Fruit fly (Drosophila melanogaster) whole organism, pupa: ENCODE results near the gene CG33648.

Experiments used
- CG10348 ChIP-seq: fragments of 200-800 bp; sonication (Bioruptor generic); IDR thresholded peaks from 2 replicates; pipeline ENCODE4 v1.3.6; 2022; ENCODE audit warnings: missing biosample characterization, missing genetic modification characterization
- CG12605 ChIP-seq: fragments of 200-800 bp; sonication (Bioruptor generic); IDR thresholded peaks from 2 replicates; pipeline ENCODE4 v1.3.6; 2022; ENCODE audit warnings: missing biosample characterization, missing genetic modification characterization
- CG13204 ChIP-seq: fragments of 200-800 bp; sonication (Bioruptor generic); optimal IDR thresholded peaks from 2 replicates; lab custom pipeline; 2018; ENCODE audit warnings: missing biosample characterization, mild to moderate bottlenecking, missing genetic modification characterization, moderate library complexity
- CG14655 ChIP-seq: fragments of 200-800 bp; sonication (Bioruptor generic); optimal IDR thresholded peaks from 3 replicates; lab custom pipeline; 2017; ENCODE audit warnings: mild to moderate bottlenecking, missing biosample characterization, missing genetic modification reagents, missing genetic modification characterization
- CG15710 ChIP-seq: fragments of 200-800 bp; sonication (Bioruptor generic); optimal IDR thresholded peaks from 2 replicates; lab custom pipeline; 2018; ENCODE audit warnings: missing biosample characterization, mild to moderate bottlenecking, missing genetic modification characterization, moderate library complexity
- CG17806 ChIP-seq: fragments of 200-800 bp; sonication (Bioruptor generic); optimal IDR thresholded peaks from 2 replicates; lab custom pipeline; 2018; ENCODE audit warnings: missing biosample characterization, mild to moderate bottlenecking, missing genetic modification characterization, moderate library complexity
- CG32121 ChIP-seq: fragments of 200-800 bp; sonication (Bioruptor generic); IDR thresholded peaks from 2 replicates; pipeline ENCODE4 v1.3.6; 2022; ENCODE audit warnings: missing biosample characterization, missing genetic modification characterization
- CG34367 ChIP-seq: fragments of 200-800 bp; sonication (Bioruptor generic); optimal IDR thresholded peaks from 2 replicates; lab custom pipeline; 2018; ENCODE audit warnings: missing biosample characterization, mild to moderate bottlenecking, missing genetic modification characterization
- CG4496 ChIP-seq: fragments of 200-800 bp; sonication (Bioruptor generic); IDR thresholded peaks from 3 replicates; pipeline ENCODE4 v1.3.6; 2022; ENCODE audit warnings: missing biosample characterization, missing genetic modification characterization
- CG8159 ChIP-seq: fragments of 200-800 bp; sonication (Bioruptor generic); optimal IDR thresholded peaks from 3 replicates; lab custom pipeline; 2018; ENCODE audit warnings: missing biosample characterization, mild to moderate bottlenecking, missing genetic modification characterization, moderate library complexity
- CG8301 ChIP-seq: fragments of 200-800 bp; sonication (Bioruptor generic); optimal IDR thresholded peaks from 2 replicates; lab custom pipeline; 2018; ENCODE audit warnings: missing biosample characterization, mild to moderate bottlenecking, missing genetic modification characterization
- CG9948 ChIP-seq: fragments of 200-800 bp; sonication (Bioruptor generic); optimal IDR thresholded peaks from 2 replicates; lab custom pipeline; 2018; ENCODE audit warnings: missing biosample characterization, mild to moderate bottlenecking, missing genetic modification characterization, moderate library complexity
- D1 ChIP-seq: fragments of 200-800 bp; sonication (Bioruptor generic); optimal IDR thresholded peaks from 2 replicates; lab custom pipeline; 2018; ENCODE audit warnings: missing biosample characterization, mild to moderate bottlenecking, missing genetic modification characterization, moderate library complexity
- EcR ChIP-seq: fragments of 200-800 bp; sonication (Bioruptor generic); optimal IDR thresholded peaks from 3 replicates; lab custom pipeline; 2019; ENCODE audit warnings: missing biosample characterization, missing genetic modification characterization, mild to moderate bottlenecking, moderate library complexity, missing genetic modification reagents
- Ets98B ChIP-seq: fragments of 200-800 bp; sonication (Bioruptor generic); IDR thresholded peaks from 2 replicates; pipeline ENCODE4 v1.3.6; 2022; ENCODE audit warnings: missing biosample characterization, missing genetic modification characterization
- Pif1A ChIP-seq: fragments of 200-800 bp; sonication (Bioruptor generic); optimal IDR thresholded peaks from 3 replicates; lab custom pipeline; 2016; ENCODE audit warnings: missing biosample characterization, missing genetic modification characterization
- Pif1B ChIP-seq: fragments of 200-800 bp; sonication (Bioruptor generic); optimal IDR thresholded peaks from 3 replicates; lab custom pipeline; 2016; ENCODE audit warnings: missing biosample characterization, missing genetic modification characterization
- Snoo ChIP-seq: fragments of 200-800 bp; sonication (Bioruptor generic); optimal IDR thresholded peaks from 3 replicates; lab custom pipeline; 2017; ENCODE audit warnings: missing biosample characterization, mild to moderate bottlenecking, missing genetic modification characterization, inconsistent platforms
- fd96Ca ChIP-seq: fragments of 200-800 bp; sonication (Bioruptor generic); IDR thresholded peaks from 3 replicates; pipeline ENCODE4 v1.3.6; 2022; ENCODE audit warnings: missing biosample characterization, missing genetic modification characterization
- gl ChIP-seq: fragments of 200-800 bp; sonication (Bioruptor generic); optimal IDR thresholded peaks from 2 replicates; lab custom pipeline; 2018; ENCODE audit warnings: missing biosample characterization, mild to moderate bottlenecking, missing genetic modification characterization
- rn ChIP-seq: fragments of 200-800 bp; sonication (Bioruptor generic); IDR thresholded peaks from 2 replicates; pipeline ENCODE4 v1.3.6; 2022; ENCODE audit warnings: missing biosample characterization, missing genetic modification characterization

The CG33648 gene

DNA sequence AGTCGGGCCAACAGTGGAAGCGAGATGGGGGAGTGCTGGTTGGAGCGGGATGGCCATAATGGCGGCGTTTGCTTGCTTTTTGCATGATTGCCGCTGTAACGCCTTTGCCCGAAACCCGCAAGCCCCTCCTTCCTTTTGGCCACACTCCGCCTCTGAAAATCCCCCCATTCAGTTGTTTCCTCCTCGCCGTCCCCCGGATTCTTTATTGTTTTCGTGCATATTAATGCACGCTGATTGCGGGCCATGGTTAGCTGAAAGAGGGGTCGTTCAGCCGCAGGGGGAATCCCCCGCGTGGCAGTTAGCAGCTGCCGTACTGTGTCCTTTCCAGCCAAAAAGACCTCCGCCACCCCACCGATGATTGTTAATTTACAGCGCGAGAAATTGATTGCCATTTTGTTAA, 28.7 kb downstream of the CG33648 start:
- TF ChIP-seq fd96Ca (GFP tag; lab: Robert Waterston, UW) (0 out of 3 replicates have a peak, but pooled peaks have one; percentile 28), EcR (GFP tag; lab: Kevin White, UChicago) (no peak)

DNA sequence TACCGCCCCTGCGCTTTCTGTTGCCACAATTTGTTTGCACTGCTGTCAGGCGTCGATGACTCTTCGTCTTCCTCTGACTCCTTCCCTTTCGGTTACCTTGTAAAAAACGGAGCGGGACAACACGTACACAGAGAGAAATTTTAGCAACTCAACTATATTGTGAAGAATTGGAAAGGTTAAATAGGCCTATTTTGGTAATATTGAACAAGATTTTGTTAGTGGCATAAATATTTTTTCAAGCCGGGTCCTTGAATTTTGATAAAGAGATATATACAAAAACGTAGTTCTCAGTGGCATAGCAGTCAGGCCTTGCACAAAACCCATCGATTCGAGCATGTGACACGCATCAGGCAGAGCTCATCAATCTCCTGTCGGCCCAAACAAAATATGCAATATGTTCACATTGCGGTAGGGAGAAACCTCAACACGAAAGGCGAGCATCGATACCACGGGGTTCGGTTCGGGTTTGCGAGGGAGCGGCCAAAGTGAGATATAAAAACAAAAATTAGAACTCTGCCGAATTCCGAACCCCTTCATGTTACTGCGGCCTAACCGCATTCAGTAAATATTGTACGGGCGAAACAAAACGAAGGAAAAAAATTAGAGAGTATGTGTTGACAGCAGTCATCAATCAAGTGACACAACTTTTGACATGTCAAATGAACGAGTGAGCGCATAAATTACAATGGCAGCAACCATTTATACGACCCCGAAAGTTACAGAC, 29.9 kb downstream of the CG33648 start:
- TF ChIP-seq Pif1A (GFP tag; lab: Kevin White, UChicago) (peak; percentile 68), Pif1B (GFP tag; lab: Kevin White, UChicago) (peak; percentile 78), CG12605 (no peak), CG15710 (tag; lab: Kevin White, UChicago) (peak; percentile 74), CG9948 (tag; lab: Kevin White, UChicago) (peak; percentile 79), CG14655 (GFP tag; lab: Kevin White, UChicago) (peak; percentile 70), fd96Ca (GFP tag; lab: Robert Waterston, UW) (peak; percentile 59; the same call in 2 of the 3 replicates), CG4496 (GFP tag; lab: Robert Waterston, UW) (peak; percentile 83), CG8301 (tag; lab: Kevin White, UChicago) (peak; percentile 66), CG13204 (GFP tag; lab: Kevin White, UChicago) (peak; percentile 49), EcR (GFP tag; lab: Kevin White, UChicago) (peak; percentile 72), CG10348 (no peak), CG32121 (GFP tag; lab: Robert Waterston, UW) (peak; percentile 43; the same call in 1 of the 2 replicates), Snoo (tag; lab: Kevin White, UChicago) (peak; percentile 90), gl (tag; lab: Kevin White, UChicago) (peak; percentile 69), CG17806 (tag; lab: Kevin White, UChicago) (peak; percentile 85), D1 (tag; lab: Kevin White, UChicago) (peak; percentile 67), CG34367 (peak; percentile 64), rn (no peak), CG8159 (peak; percentile 90), Ets98B (peak; percentile 30; the same call in 1 of the 2 replicates)

DNA sequence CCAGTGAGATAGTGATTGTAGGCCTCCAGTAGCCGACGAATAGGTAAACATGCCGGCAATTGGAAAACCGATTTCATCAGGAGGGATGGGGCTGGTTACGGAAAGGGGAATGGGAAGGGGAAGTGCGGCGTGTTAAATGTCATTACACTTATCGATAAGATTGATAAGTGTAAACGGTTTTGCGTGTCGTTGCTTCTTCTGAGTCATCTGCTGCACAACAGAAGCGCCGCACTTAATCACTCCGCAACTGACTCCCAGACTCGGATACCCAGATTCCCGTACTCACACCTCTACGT, 30.4 kb downstream of the CG33648 start:
- TF ChIP-seq EcR (GFP tag; lab: Kevin White, UChicago) = peak; percentile 51
- no peak for TF ChIP-seq CG14655 (GFP tag; lab: Kevin White, UChicago)
- no peak for TF ChIP-seq CG32121 (GFP tag; lab: Robert Waterston, UW)
- TF ChIP-seq, all 21 proteins: peak for 1

DNA sequence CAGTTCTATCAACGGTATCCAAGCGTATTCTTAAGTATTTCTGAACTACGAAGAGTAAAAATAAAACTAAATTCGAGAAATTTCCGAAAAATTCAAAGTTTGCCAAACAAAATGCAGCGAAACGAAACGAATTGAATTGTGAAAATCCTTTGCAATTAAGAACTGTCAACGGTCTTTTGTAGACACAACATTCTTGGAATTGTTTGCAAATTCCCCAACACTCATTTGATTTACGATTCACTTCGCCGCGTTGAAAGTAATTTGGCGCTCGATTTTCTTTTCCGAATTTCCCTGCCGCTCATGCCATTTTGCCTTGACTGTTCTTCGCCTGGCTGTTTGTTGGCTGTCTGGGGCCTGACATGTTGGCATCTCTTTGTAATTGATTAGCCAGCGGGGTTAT, 32.1 kb downstream of the CG33648 start:
- TF ChIP-seq fd96Ca (GFP tag; lab: Robert Waterston, UW) (no peak), rn (no peak), CG32121 (GFP tag; lab: Robert Waterston, UW) (peak; percentile 17; the same call in 1 of the 2 replicates), CG13204 (GFP tag; lab: Kevin White, UChicago) (no peak), CG34367 (no peak)

DNA sequence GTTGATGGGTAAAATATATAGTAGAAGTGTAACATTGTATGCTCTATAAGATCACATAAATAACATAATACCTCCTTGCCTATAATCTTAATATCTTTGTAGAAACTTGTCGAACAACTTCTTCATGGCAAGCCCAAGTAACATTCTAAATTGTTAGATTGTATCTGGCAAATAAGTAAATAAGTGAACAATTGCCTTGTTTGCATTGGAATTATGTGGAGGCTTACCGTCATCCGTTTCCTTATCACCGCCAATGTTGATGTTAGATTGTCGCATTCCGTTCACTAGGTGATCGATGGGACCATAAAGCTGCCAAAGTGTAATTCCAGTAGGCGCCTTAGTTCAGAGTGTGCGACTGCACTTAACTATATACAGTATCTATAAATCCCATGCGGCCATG, 32.7 kb downstream of the CG33648 start:
- peak; percentile 4 for TF ChIP-seq Pif1A (GFP tag; lab: Kevin White, UChicago)
- TF ChIP-seq rn = no peak
- no peak for TF ChIP-seq fd96Ca (GFP tag; lab: Robert Waterston, UW)
- no peak for TF ChIP-seq D1 (tag; lab: Kevin White, UChicago)
- no peak for TF ChIP-seq Pif1B (GFP tag; lab: Kevin White, UChicago)
- no peak for TF ChIP-seq CG8159
- peak; percentile 1 for TF ChIP-seq CG14655 (GFP tag; lab: Kevin White, UChicago)
- TF ChIP-seq, all 21 proteins: peak for 2

DNA sequence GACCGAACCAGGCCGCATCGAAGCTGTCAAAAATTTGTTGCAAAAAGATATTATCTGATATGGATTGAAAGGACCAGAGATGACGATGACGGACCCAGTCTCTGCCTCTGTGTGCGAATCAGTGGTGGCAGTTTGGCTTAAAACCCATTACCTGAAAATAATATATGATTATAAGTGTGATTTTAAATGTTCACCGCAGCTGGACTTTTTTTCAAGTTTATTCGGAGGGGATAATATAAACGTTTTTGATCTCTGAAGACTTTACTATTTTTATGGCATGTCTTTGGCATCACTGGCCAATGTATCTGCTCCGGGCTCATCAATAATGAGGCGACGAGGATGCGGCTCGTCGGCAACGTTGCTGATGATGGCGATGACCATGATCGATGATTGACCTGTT, 33.6 kb downstream of the CG33648 start:
- peak; percentile 84 for TF ChIP-seq Pif1A (GFP tag; lab: Kevin White, UChicago)
- peak; percentile 66 for TF ChIP-seq gl (tag; lab: Kevin White, UChicago)
- TF ChIP-seq fd96Ca (GFP tag; lab: Robert Waterston, UW) = peak; percentile 82; the same call in 2 of the 3 replicates
- TF ChIP-seq CG8159 = peak; percentile 85
- peak; percentile 68 for TF ChIP-seq CG9948 (tag; lab: Kevin White, UChicago)
- TF ChIP-seq D1 (tag; lab: Kevin White, UChicago) = peak; percentile 31
- TF ChIP-seq CG8301 (tag; lab: Kevin White, UChicago) = peak; percentile 65
- peak; percentile 31 for TF ChIP-seq EcR (GFP tag; lab: Kevin White, UChicago)
- peak; percentile 55 for TF ChIP-seq Ets98B
- no peak for TF ChIP-seq CG32121 (GFP tag; lab: Robert Waterston, UW)
- TF ChIP-seq CG4496 (GFP tag; lab: Robert Waterston, UW) = peak; percentile 58; the same call in 2 of the 3 replicates
- peak; percentile 88 for TF ChIP-seq Pif1B (GFP tag; lab: Kevin White, UChicago)
- TF ChIP-seq CG15710 (tag; lab: Kevin White, UChicago) = peak; percentile 86
- TF ChIP-seq CG34367 = peak; percentile 77
- peak; percentile 82 for TF ChIP-seq Snoo (tag; lab: Kevin White, UChicago)
- TF ChIP-seq CG14655 (GFP tag; lab: Kevin White, UChicago) = peak; percentile 69
- TF ChIP-seq CG12605 = peak; percentile 67
- peak; percentile 77 for TF ChIP-seq CG17806 (tag; lab: Kevin White, UChicago)
- no peak for TF ChIP-seq CG10348
- TF ChIP-seq rn = no peak
- TF ChIP-seq CG13204 (GFP tag; lab: Kevin White, UChicago) = peak; percentile 45
